Fruit fly (Drosophila melanogaster) whole organism, wandering third instar larva: Measurements from ENCODE around the gene CG34299.
A peak's percentile ranks its signal among the peaks of the same experiment; 100 is the strongest.

Experiments
- Abd-B ChIP-seq: fragments of >200 bp; optimal IDR thresholded peaks from 2 replicates; lab custom pipeline; 2017; ENCODE audit warnings: missing biosample characterization, missing genetic modification characterization
- Myc ChIP-seq: fragments of >200 bp; optimal IDR thresholded peaks from 2 replicates; lab custom pipeline; 2017
- dsf ChIP-seq: sonication (Bioruptor generic); optimal IDR thresholded peaks from 2 replicates; lab custom pipeline; 2016; ENCODE audit warnings: missing biosample characterization, missing genetic modification characterization, borderline replicate concordance
- ey ChIP-seq: fragments of 200-800 bp; sonication (Bioruptor generic); optimal IDR thresholded peaks from 2 replicates; lab custom pipeline; 2016; ENCODE audit warnings: missing biosample characterization, missing genetic modification characterization
- sv ChIP-seq: fragments of 200-800 bp; sonication (Bioruptor generic); optimal IDR thresholded peaks from 3 replicates; lab custom pipeline; 2016; ENCODE audit warnings: missing biosample characterization, missing genetic modification characterization
- tai ChIP-seq: sonication (Bioruptor generic); optimal IDR thresholded peaks from 2 replicates; lab custom pipeline; 2016; ENCODE audit warnings: missing biosample characterization, missing genetic modification characterization

dm6 chr3R:30255255-30256121 is 6.1 kb downstream of the CG34299 start:
- no peak for TF ChIP-seq Abd-B (GFP tag; lab: Kevin White, UChicago)
- TF ChIP-seq Myc (lab: Kevin White, UChicago): no peak
- peak; percentile 65 for TF ChIP-seq dsf (GFP tag; lab: Kevin White, UChicago)
- no peak for TF ChIP-seq sv
- TF ChIP-seq ey (GFP tag; lab: Kevin White, UChicago): peak; percentile 91
- TF ChIP-seq tai (GFP tag; lab: Kevin White, UChicago): peak; percentile 65
